Fruit fly (Drosophila melanogaster): ENCODE results near the gene CG11584.

DNA sequence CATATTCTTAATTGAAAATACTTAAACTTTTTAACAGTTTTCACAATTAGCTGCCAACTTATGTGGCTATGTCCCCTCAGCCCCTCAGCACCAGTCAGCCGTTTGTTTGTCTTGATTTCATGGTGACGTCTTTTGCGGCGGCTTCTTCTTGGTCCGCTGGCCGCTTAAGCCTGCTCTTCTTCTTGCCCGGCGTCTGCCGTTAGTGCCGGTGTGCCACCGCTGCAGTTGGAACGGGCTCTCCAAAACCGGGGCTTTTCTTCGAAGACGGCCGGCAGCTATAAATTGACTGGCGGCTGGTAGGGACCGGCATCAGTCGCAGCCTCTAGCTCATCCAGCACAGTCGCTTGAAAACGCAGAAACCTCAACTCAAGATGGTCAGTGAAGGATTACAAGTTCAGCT lies 6.4 kb upstream of the CG11584 start, which contains the start of gene CG1368:
- TF ChIP-seq CTCF (optimal IDR thresholded peaks at IDR 0.05) (no peak), CG8478 (optimal IDR thresholded peaks at IDR 0.05) (no peak)
